Fruit fly (Drosophila melanogaster) whole organism, embryonic: ENCODE results near the gene CG32313.

Experiments used
- CG10274 ChIP-seq: fragments of 200-800 bp; sonication (Bioruptor generic); optimal IDR thresholded peaks from 3 replicates; lab custom pipeline; 2017; ENCODE audit warnings: missing biosample characterization, mild to moderate bottlenecking, missing genetic modification characterization
- CG7271 ChIP-seq: fragments of 200-800 bp; sonication (Bioruptor generic); optimal IDR thresholded peaks from 2 replicates; lab custom pipeline; 2018; ENCODE audit warnings: missing biosample characterization, mild to moderate bottlenecking, missing genetic modification characterization, moderate library complexity
- CG8281 ChIP-seq: fragments of 200-800 bp; sonication (Bioruptor generic); optimal IDR thresholded peaks from 2 replicates; lab custom pipeline; 2018; ENCODE audit warnings: missing biosample characterization, mild to moderate bottlenecking, missing genetic modification characterization, moderate library complexity
- Sin3A ChIP-seq: fragments of >200 bp; optimal IDR thresholded peaks from 2 replicates; lab custom pipeline; 2018
- Six4 ChIP-seq: fragments of 200-800 bp; sonication (Bioruptor generic); optimal IDR thresholded peaks from 2 replicates; lab custom pipeline; 2016; ENCODE audit warnings: missing biosample characterization, missing genetic modification characterization
- Xbp1 ChIP-seq: fragments of 200-800 bp; sonication (Bioruptor generic); optimal IDR thresholded peaks from 3 replicates; lab custom pipeline; 2016; ENCODE audit warnings: missing biosample characterization, mild to moderate bottlenecking, missing genetic modification characterization
- dati ChIP-seq: fragments of 200-800 bp; sonication (Bioruptor generic); IDR thresholded peaks from 2 replicates; pipeline ENCODE4 v1.3.6; 2022; ENCODE audit warnings: missing biosample characterization, missing genetic modification characterization

DNA sequence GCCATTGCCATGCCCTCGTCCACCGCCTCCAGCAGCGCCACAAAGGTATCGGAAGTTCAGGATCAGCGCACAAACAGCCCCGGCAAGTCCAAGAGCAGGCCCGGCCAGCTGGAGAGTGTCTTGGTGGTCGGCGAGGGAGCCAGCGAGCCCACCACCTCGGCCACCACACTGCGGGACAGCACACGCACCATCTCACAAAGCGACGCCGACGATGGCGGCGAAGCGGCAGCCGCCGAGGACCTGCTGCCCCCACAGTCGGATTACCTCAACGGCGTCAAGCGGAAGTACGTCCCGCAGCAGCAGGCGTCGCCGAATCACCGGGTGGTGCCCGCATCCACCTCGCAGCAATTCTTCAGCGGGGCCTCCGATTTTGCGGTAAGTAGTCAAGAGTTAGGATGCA is 5.4 kb upstream of the CG32313 start:
- TF ChIP-seq CG8281 (tag; lab: Kevin White, UChicago) (no peak), Sin3A (lab: Kevin White, UChicago) (no peak), dati (GFP tag; lab: Robert Waterston, UW) (no peak), CG10274 (GFP tag; lab: Kevin White, UChicago) (no peak), Six4 (GFP tag; lab: Kevin White, UChicago) (no peak), Xbp1 (no peak), CG7271 (tag; lab: Kevin White, UChicago) (no peak)
